Fruit fly (Drosophila melanogaster): ENCODE results near the gene sgg.

sgg gene

dm6 chrX:2663416-2663815 is 29.7 kb downstream of the sgg start:
- TF ChIP-seq CG9727 (GFP tag; optimal IDR thresholded peaks at IDR 0.05), result no peak
- TF ChIP-seq CG6765 (GFP tag; optimal IDR thresholded peaks at IDR 0.05), result peak; percentile 0
- TF ChIP-seq E2f2 (GFP tag; IDR thresholded peaks at IDR 0.05), result no peak
- peak; percentile 4 for TF ChIP-seq CG12299 (tag; optimal IDR thresholded peaks at IDR 0.05)
- no peak for TF ChIP-seq CG4328 (GFP tag; optimal IDR thresholded peaks at IDR 0.05)
- TF ChIP-seq CG3163 (GFP tag; optimal IDR thresholded peaks at IDR 0.05), result no peak
- TF ChIP-seq lab (GFP tag; optimal IDR thresholded peaks at IDR 0.05), result peak; percentile 40
- TF ChIP-seq CG6854 (GFP tag; optimal IDR thresholded peaks at IDR 0.05), result peak; percentile 16
- no peak for TF ChIP-seq gfzf (GFP tag; optimal IDR thresholded peaks at IDR 0.05)
- TF ChIP-seq Med (GFP tag), result peak; percentile 35
- peak; percentile 34 for TF ChIP-seq CG18599 (GFP tag; optimal IDR thresholded peaks at IDR 0.05)
- TF ChIP-seq CG32772 (GFP tag; IDR thresholded peaks at IDR 0.05), result no peak
- peak; percentile 21 for TF ChIP-seq CG6813 (GFP tag; optimal IDR thresholded peaks at IDR 0.05)
- TF ChIP-seq CG12071 (GFP tag; optimal IDR thresholded peaks at IDR 0.05), result no peak
- TF ChIP-seq gce (GFP tag; IDR thresholded peaks at IDR 0.05), result no peak
- no peak for TF ChIP-seq hkb (optimal IDR thresholded peaks at IDR 0.05)
- peak; percentile 25; the same call in 1 of the 2 replicates for TF ChIP-seq hkb (GFP tag; IDR thresholded peaks at IDR 0.05)
- no peak for TF ChIP-seq lilli (GFP tag; optimal IDR thresholded peaks at IDR 0.05)
- peak; percentile 30 for TF ChIP-seq CG34376 (GFP tag; optimal IDR thresholded peaks at IDR 0.05)
- no peak for TF ChIP-seq Bgb (GFP tag; IDR thresholded peaks at IDR 0.05; ENCODE audit: partially characterized antibody)
- TF ChIP-seq CG2120 (GFP tag; optimal IDR thresholded peaks at IDR 0.05), result peak; percentile 2
- TF ChIP-seq sens (GFP tag), result peak; percentile 76
- TF ChIP-seq CG17568 (GFP tag; optimal IDR thresholded peaks at IDR 0.05), result peak; percentile 16
- peak in 1 of 2 experiments; percentile 2 for TF ChIP-seq eve (GFP tag; optimal IDR thresholded peaks at IDR 0.05)
- peak; percentile 25 for TF ChIP-seq ATbp (GFP tag; optimal IDR thresholded peaks at IDR 0.05)
- no peak for TF ChIP-seq CG8388 (GFP tag; optimal IDR thresholded peaks at IDR 0.05)
- TF ChIP-seq tx (GFP tag; optimal IDR thresholded peaks at IDR 0.05), result no peak
- TF ChIP-seq Fer1 (GFP tag; optimal IDR thresholded peaks at IDR 0.05), result peak; percentile 35
- TF ChIP-seq BtbVII (GFP tag; optimal IDR thresholded peaks at IDR 0.05), result peak; percentile 18
- no peak for TF ChIP-seq CG5953 (GFP tag; IDR thresholded peaks at IDR 0.05)
- TF ChIP-seq Meics (GFP tag; optimal IDR thresholded peaks at IDR 0.05), result peak; percentile 21
- peak; percentile 3 for TF ChIP-seq odd (GFP tag; optimal IDR thresholded peaks at IDR 0.05)
- TF ChIP-seq schlank (tag; optimal IDR thresholded peaks at IDR 0.05), result peak; percentile 30
- no peak for TF ChIP-seq sima (GFP tag; optimal IDR thresholded peaks at IDR 0.05)
- no peak for TF ChIP-seq sc (optimal IDR thresholded peaks at IDR 0.05)
- TF ChIP-seq sc (GFP tag; optimal IDR thresholded peaks at IDR 0.05), result no peak
- TF ChIP-seq CG1603 (tag; optimal IDR thresholded peaks at IDR 0.05), result no peak
- TF ChIP-seq pb (GFP tag; optimal IDR thresholded peaks at IDR 0.05), result no peak
- TF ChIP-seq CG13296 (GFP tag; optimal IDR thresholded peaks at IDR 0.05), result peak; percentile 30
- no peak for TF ChIP-seq Rx (GFP tag; IDR thresholded peaks at IDR 0.05)
- no peak for TF ChIP-seq Scr (GFP tag; IDR thresholded peaks at IDR 0.05; ENCODE audit: partially characterized antibody)
- peak; percentile 36 for TF ChIP-seq caup (GFP tag; optimal IDR thresholded peaks at IDR 0.05; ENCODE audit: severe bottlenecking)
- TF ChIP-seq Hmr (GFP tag; optimal IDR thresholded peaks at IDR 0.05), result peak; percentile 50
- no peak for TF ChIP-seq Ada2b (GFP tag; IDR thresholded peaks at IDR 0.05)
- TF ChIP-seq twi (tag; optimal IDR thresholded peaks at IDR 0.05), result no peak

Data from whole organism, embryonic.